Fruit fly (Drosophila melanogaster): ENCODE measurements around the gene Gug.

Gene Gug

dm6 chr3L:8459615-8460004 lies 9.9 kb downstream of the Gug start (continued):
- TF ChIP-seq pzg (GFP tag; optimal IDR thresholded peaks at IDR 0.05) = no peak
- TF ChIP-seq Deaf1 (tag; optimal IDR thresholded peaks at IDR 0.05) = peak; percentile 64
- TF ChIP-seq CG9437 (GFP tag; optimal IDR thresholded peaks at IDR 0.05) = no peak
- TF ChIP-seq ato (GFP tag; IDR thresholded peaks at IDR 0.05; ENCODE audit: partially characterized antibody) = 0 out of 2 replicates have a peak, but pooled peaks have one; percentile 27
- TF ChIP-seq CG17361 (GFP tag; IDR thresholded peaks at IDR 0.05) = no peak
- TF ChIP-seq Poxn (GFP tag; IDR thresholded peaks at IDR 0.05) = no peak
- no peak for TF ChIP-seq dan (GFP tag; IDR thresholded peaks at IDR 0.05)
- peak; percentile 36 for TF ChIP-seq mirr (GFP tag; optimal IDR thresholded peaks at IDR 0.05)
- TF ChIP-seq Asciz (GFP tag; optimal IDR thresholded peaks at IDR 0.05) = no peak
- peak; percentile 98 for TF ChIP-seq CG5180 (GFP tag; optimal IDR thresholded peaks at IDR 0.05)
- peak; percentile 49; the same call in 1 of the 2 replicates for TF ChIP-seq CG4360 (GFP tag; IDR thresholded peaks at IDR 0.05)
- no peak for TF ChIP-seq cato (GFP tag; optimal IDR thresholded peaks at IDR 0.05; ENCODE audit: borderline replicate concordance)
- no peak for TF ChIP-seq H15 (GFP tag; IDR thresholded peaks at IDR 0.05)
- no peak for TF ChIP-seq scrt (GFP tag; optimal IDR thresholded peaks at IDR 0.05)
- no peak for TF ChIP-seq CG13123 (GFP tag; optimal IDR thresholded peaks at IDR 0.05)
- no peak for TF ChIP-seq ara (GFP tag; IDR thresholded peaks at IDR 0.05)
- no peak for TF ChIP-seq CG32532 (GFP tag; IDR thresholded peaks at IDR 0.05)
- TF ChIP-seq CG13287 (GFP tag; IDR thresholded peaks at IDR 0.05; ENCODE audit: partially characterized antibody) = peak; percentile 23; the same call in 1 of the 2 replicates
- no peak for TF ChIP-seq CG18619 (GFP tag; optimal IDR thresholded peaks at IDR 0.05)
- no peak for TF ChIP-seq CG6683 (GFP tag; optimal IDR thresholded peaks at IDR 0.05)
- peak; percentile 6 for TF ChIP-seq CG12071 (GFP tag; optimal IDR thresholded peaks at IDR 0.05)
- no peak for TF ChIP-seq sens (GFP tag)
- TF ChIP-seq CG2199 (GFP tag; IDR thresholded peaks at IDR 0.05) = 0 out of 3 replicates have a peak, but pooled peaks have one; percentile 73
- peak; percentile 24; the same call in 1 of the 3 replicates for TF ChIP-seq ci (GFP tag; IDR thresholded peaks at IDR 0.05)
- no peak for TF ChIP-seq Taf1 (GFP tag; IDR thresholded peaks at IDR 0.05)
- no peak for TF ChIP-seq Doc3 (GFP tag; IDR thresholded peaks at IDR 0.05; ENCODE audit: partially characterized antibody)
- peak; percentile 23 for TF ChIP-seq sug (tag; optimal IDR thresholded peaks at IDR 0.05)
- no peak for TF ChIP-seq CG9932 (GFP tag; IDR thresholded peaks at IDR 0.05)
- no peak for TF ChIP-seq CG1832 (GFP tag; optimal IDR thresholded peaks at IDR 0.05)
- TF ChIP-seq CG7372 (GFP tag; IDR thresholded peaks at IDR 0.05) = no peak

- TF ChIP-seq Ssrp (tag; optimal IDR thresholded peaks at IDR 0.05) (peak; percentile 10), disco-r (GFP tag; optimal IDR thresholded peaks at IDR 0.05) (no peak), gsb-n (tag; optimal IDR thresholded peaks at IDR 0.05) (peak; percentile 11), CG2712 (tag; optimal IDR thresholded peaks at IDR 0.05) (peak; percentile 8), nmo (GFP tag; optimal IDR thresholded peaks at IDR 0.05) (peak; percentile 10), z (GFP tag; IDR thresholded peaks at IDR 0.05) (0 out of 3 replicates have a peak, but pooled peaks have one; percentile 48), Fer2 (tag; optimal IDR thresholded peaks at IDR 0.05) (no peak), CG1529 (GFP tag; optimal IDR thresholded peaks at IDR 0.05) (no peak), sr (GFP tag; IDR thresholded peaks at IDR 0.05) (no peak), vvl (GFP tag; IDR thresholded peaks at IDR 0.05) (peak; percentile 33; the same call in 1 of the 2 replicates), CG32772 (GFP tag; IDR thresholded peaks at IDR 0.05) (peak; percentile 38; the same call in 1 of the 2 replicates), Xbp1 (GFP tag; optimal IDR thresholded peaks at IDR 0.05) (no peak), HLH3B (GFP tag; IDR thresholded peaks at IDR 0.05) (no peak), gro (GFP tag; optimal IDR thresholded peaks at IDR 0.05) (no peak), Meics (GFP tag; optimal IDR thresholded peaks at IDR 0.05) (peak; percentile 8), mld (GFP tag; IDR thresholded peaks at IDR 0.05; ENCODE audit: partially characterized antibody) (no peak), Oaz (GFP tag; IDR thresholded peaks at IDR 0.05) (0 out of 2 replicates have a peak, but pooled peaks have one; percentile 19), CG33213 (GFP tag; optimal IDR thresholded peaks at IDR 0.05) (no peak), Bteb2 (GFP tag; optimal IDR thresholded peaks at IDR 0.05) (no peak), lmd (GFP tag; IDR thresholded peaks at IDR 0.05) (0 out of 2 replicates have a peak, but pooled peaks have one; percentile 3)
These were observed 10.5 kb downstream of the Gug start for dm6 chr3L:8460050-8460878.

Data from whole organism, embryonic.